Worm (Caenorhabditis elegans) whole organism, midembryonic: Measurements from ENCODE around the gene F40H3.3.

ENCODE experiments used
- T22C8.4 ChIP-seq: fragments of 200-800 bp; sonication (Bioruptor generic); IDR thresholded peaks from 2 replicates; pipeline ENCODE4 v1.3.6; 2022; ENCODE audit warnings: missing genetic modification characterization, missing compliant biosample characterization
- flt-1 ChIP-seq: fragments of 200-800 bp; sonication (Bioruptor generic); IDR thresholded peaks from 2 replicates; pipeline ENCODE4 v1.3.6; 2022; ENCODE audit warnings: missing genetic modification characterization, missing compliant biosample characterization
- ref-1 ChIP-seq: fragments of 200-800 bp; sonication (Bioruptor generic); conservative IDR thresholded peaks from 2 replicates; pipeline ENCODE4 v1.3.6; 2022; ENCODE audit warnings: missing genetic modification reagents, missing genetic modification characterization, missing compliant biosample characterization
- tab-1 ChIP-seq: fragments of 200-800 bp; sonication (Bioruptor generic); IDR thresholded peaks from 2 replicates; pipeline ENCODE4 v1.3.6; 2022; ENCODE audit warnings: missing genetic modification characterization, missing compliant biosample characterization
- ztf-23 ChIP-seq: fragments of 200-800 bp; sonication (Bioruptor generic); IDR thresholded peaks from 2 replicates; pipeline ENCODE4 v1.3.6; 2022; ENCODE audit warnings: missing genetic modification reagents, missing genetic modification characterization, missing compliant biosample characterization

DNA sequence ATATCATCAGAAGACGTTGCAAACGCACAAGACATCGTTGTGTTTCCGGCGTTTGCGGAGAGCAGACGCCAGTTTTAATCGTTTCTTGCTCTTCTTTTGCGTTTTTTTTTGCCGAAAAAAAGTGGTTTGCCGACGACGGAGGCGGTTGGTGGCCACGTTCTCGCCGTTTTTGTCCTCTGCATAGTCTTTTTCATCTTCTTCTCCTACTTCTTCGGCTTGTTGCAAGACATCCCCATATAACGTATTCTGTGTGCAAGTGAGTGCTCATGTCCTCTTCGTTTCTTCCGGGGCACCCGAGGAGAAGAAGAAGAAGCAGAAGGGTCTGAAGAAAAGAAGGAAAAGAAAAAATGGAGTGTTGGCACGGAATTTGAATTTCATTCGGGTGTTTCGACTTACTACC lies 3.7 kb downstream of the F40H3.3 start:
- TF ChIP-seq ztf-23 (GFP tag; lab: Robert Waterston, UW) (no peak), ref-1 (GFP tag; lab: Robert Waterston, UW) (no peak), tab-1 (GFP tag; lab: Robert Waterston, UW) (no peak), T22C8.4 (GFP tag; lab: Robert Waterston, UW) (no peak), flt-1 (GFP tag; lab: Robert Waterston, UW) (no peak)
